Fruit fly (Drosophila melanogaster) Kc167 (cell line): ENCODE results near the gene msb1l.

Experiments used
- Myc ChIP-seq: fragments of >200 bp; optimal IDR thresholded peaks from 2 replicates; lab custom pipeline; 2017; ENCODE audit warnings: missing external identifiers
- Sin3A ChIP-seq: fragments of >200 bp; optimal IDR thresholded peaks from 2 replicates; lab custom pipeline; 2018; ENCODE audit warnings: missing external identifiers
- h ChIP-seq: fragments of >200 bp; optimal IDR thresholded peaks from 3 replicates; lab custom pipeline; 2018; ENCODE audit warnings: missing external identifiers
- insv ChIP-seq: fragments of >200 bp; optimal IDR thresholded peaks from 3 replicates; lab custom pipeline; 2018; ENCODE audit warnings: missing external identifiers
- psq ChIP-seq: fragments of >200 bp; optimal IDR thresholded peaks from 2 replicates; lab custom pipeline; 2017; ENCODE audit warnings: missing external identifiers
- ttk ChIP-seq: sonication (Bioruptor generic); optimal IDR thresholded peaks from 2 replicates; lab custom pipeline; 2017; ENCODE audit warnings: missing external identifiers

DNA sequence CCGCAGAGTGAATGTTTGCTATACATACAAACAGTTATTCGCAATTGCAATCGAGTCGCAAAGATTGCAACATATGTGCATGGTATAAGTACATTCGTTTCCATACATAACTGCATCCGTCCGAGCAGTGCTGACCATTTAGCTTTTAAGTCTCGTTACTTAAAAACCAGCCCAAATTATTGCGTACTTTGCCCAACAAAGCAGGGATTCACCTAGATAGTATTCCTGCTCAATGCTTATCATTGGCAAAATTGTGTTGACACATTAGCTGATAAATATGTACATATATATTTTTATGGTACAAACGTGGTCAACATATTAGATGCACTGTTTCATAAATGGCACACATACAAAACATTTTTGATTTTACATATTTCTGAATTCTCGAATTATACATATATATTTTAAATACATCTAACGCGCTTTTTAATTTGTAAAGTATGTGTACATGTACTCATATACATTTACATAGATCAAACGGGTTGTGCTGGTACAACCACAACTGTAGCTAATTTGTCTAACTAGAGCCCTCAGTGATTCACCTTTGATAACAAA lies 34.4 kb upstream of the msb1l start:
- TF ChIP-seq h (lab: Kevin White, UChicago): no peak
- TF ChIP-seq Sin3A (lab: Kevin White, UChicago): no peak
- TF ChIP-seq ttk (lab: Kevin White, UChicago): no peak
- TF ChIP-seq psq (lab: Kevin White, UChicago): no peak
- TF ChIP-seq Myc (lab: Kevin White, UChicago): no peak
- no peak for TF ChIP-seq insv (lab: Kevin White, UChicago)
